Fruit fly (Drosophila melanogaster) whole organism, embryonic: ENCODE data around the gene PhKgamma.

Experiments
- Bdp1 ChIP-seq: fragments of 200-800 bp; sonication (Bioruptor generic); optimal IDR thresholded peaks from 3 replicates; lab custom pipeline; 2016; ENCODE audit warnings: missing biosample characterization, missing genetic modification characterization
- CG11247 ChIP-seq: fragments of 200-800 bp; sonication (Bioruptor generic); IDR thresholded peaks from 2 replicates; pipeline ENCODE4 v1.3.6; 2022; ENCODE audit warnings: missing biosample characterization, missing genetic modification characterization
- CG12219 ChIP-seq: fragments of 200-800 bp; sonication (Bioruptor generic); optimal IDR thresholded peaks from 3 replicates; lab custom pipeline; 2018; ENCODE audit warnings: missing biosample characterization, mild to moderate bottlenecking, missing genetic modification characterization
- CG12299 ChIP-seq: fragments of 200-800 bp; sonication (Bioruptor generic); optimal IDR thresholded peaks from 2 replicates; lab custom pipeline; 2018; ENCODE audit warnings: missing biosample characterization, mild to moderate bottlenecking, missing genetic modification characterization
- CG13775 ChIP-seq: fragments of 200-800 bp; sonication (Bioruptor generic); optimal IDR thresholded peaks from 3 replicates; lab custom pipeline; 2017; ENCODE audit warnings: missing biosample characterization, mild to moderate bottlenecking, missing genetic modification characterization
- CG17359 ChIP-seq: fragments of 200-800 bp; sonication (Bioruptor generic); optimal IDR thresholded peaks from 3 replicates; lab custom pipeline; 2018; ENCODE audit warnings: missing biosample characterization, mild to moderate bottlenecking, missing genetic modification characterization, moderate library complexity
- CG18599 ChIP-seq: fragments of 200-800 bp; sonication (Bioruptor generic); optimal IDR thresholded peaks from 3 replicates; lab custom pipeline; 2017; ENCODE audit warnings: missing biosample characterization, missing genetic modification characterization, mild to moderate bottlenecking, moderate library complexity, missing genetic modification reagents
- CG2199 ChIP-seq: fragments of 200-800 bp; sonication (Bioruptor generic); IDR thresholded peaks from 3 replicates; pipeline ENCODE4 v1.3.6; 2022; ENCODE audit warnings: missing biosample characterization, missing genetic modification characterization
- CG2712 ChIP-seq: fragments of 200-800 bp; optimal IDR thresholded peaks from 3 replicates; lab custom pipeline; 2019; ENCODE audit warnings: missing biosample characterization, mild to moderate bottlenecking, missing genetic modification characterization, moderate library complexity
- CG3065 ChIP-seq: fragments of 200-800 bp; sonication (Bioruptor generic); optimal IDR thresholded peaks from 2 replicates; lab custom pipeline; 2016; ENCODE audit warnings: missing biosample characterization, missing genetic modification characterization
- CG32532 ChIP-seq: fragments of 200-800 bp; sonication (Bioruptor generic); IDR thresholded peaks from 2 replicates; pipeline ENCODE4 v1.3.6; 2022; ENCODE audit warnings: missing biosample characterization, missing genetic modification characterization
- CG32772 ChIP-seq: fragments of 200-800 bp; sonication (Bioruptor generic); IDR thresholded peaks from 2 replicates; pipeline ENCODE4 v1.3.6; 2022; ENCODE audit warnings: missing biosample characterization, missing genetic modification characterization
- CG4328 ChIP-seq: fragments of 200-800 bp; sonication (Bioruptor generic); optimal IDR thresholded peaks from 3 replicates; lab custom pipeline; 2017; ENCODE audit warnings: missing biosample characterization, missing genetic modification reagents, missing genetic modification characterization
- CG4360 ChIP-seq: fragments of 200-800 bp; sonication (Bioruptor generic); IDR thresholded peaks from 2 replicates; pipeline ENCODE4 v1.3.6; 2022; ENCODE audit warnings: missing biosample characterization, missing genetic modification characterization
- CG4404 ChIP-seq: fragments of 200-800 bp; sonication (Bioruptor generic); IDR thresholded peaks from 2 replicates; pipeline ENCODE4 v1.3.6; 2022; ENCODE audit warnings: missing biosample characterization, missing genetic modification characterization
- CG6175 ChIP-seq: fragments of 200-800 bp; sonication (Bioruptor generic); IDR thresholded peaks from 3 replicates; pipeline ENCODE4 v1.3.6; 2022; ENCODE audit warnings: missing biosample characterization, missing genetic modification characterization
- CG6272 ChIP-seq: fragments of 200-800 bp; sonication (Bioruptor generic); IDR thresholded peaks from 2 replicates; pipeline ENCODE4 v1.3.6; 2022; ENCODE audit warnings: missing biosample characterization, missing genetic modification characterization
- CG9215 ChIP-seq: fragments of 200-800 bp; sonication (Bioruptor generic); IDR thresholded peaks from 2 replicates; pipeline ENCODE4 v1.3.6; 2022; ENCODE audit warnings: missing biosample characterization, missing genetic modification characterization
- CG9727 ChIP-seq: fragments of 200-800 bp; sonication (Bioruptor generic); optimal IDR thresholded peaks from 3 replicates; lab custom pipeline; 2017; ENCODE audit warnings: missing biosample characterization, mild to moderate bottlenecking, missing genetic modification characterization
- CHES-1-like ChIP-seq: fragments of 200-800 bp; sonication (Bioruptor generic); optimal IDR thresholded peaks from 2 replicates; lab custom pipeline; 2016; ENCODE audit warnings: missing biosample characterization, missing genetic modification characterization
- Dfd ChIP-seq, 2 experiments: fragments of >200 bp; optimal IDR thresholded peaks; 2 replicates each; lab custom pipeline; 2017; ENCODE audit warnings: missing biosample characterization in 2 of 2, missing genetic modification characterization in 2 of 2
- Dip3 ChIP-seq: fragments of 200-800 bp; sonication (Bioruptor generic); optimal IDR thresholded peaks from 3 replicates; lab custom pipeline; 2016; ENCODE audit warnings: missing biosample characterization, missing genetic modification characterization
- Drgx ChIP-seq: fragments of 200-800 bp; sonication (Bioruptor generic); IDR thresholded peaks from 2 replicates; pipeline ENCODE4 v1.3.6; 2022; ENCODE audit warnings: missing biosample characterization, missing genetic modification characterization
- Hand ChIP-seq: fragments of 200-800 bp; sonication (Bioruptor generic); optimal IDR thresholded peaks from 2 replicates; lab custom pipeline; 2017; ENCODE audit warnings: mild to moderate bottlenecking, missing biosample characterization, missing genetic modification reagents, missing genetic modification characterization
- Hr3 ChIP-seq: fragments of 200-800 bp; sonication (Bioruptor generic); optimal IDR thresholded peaks from 3 replicates; lab custom pipeline; 2016; ENCODE audit warnings: missing biosample characterization, missing genetic modification characterization
- Lpt ChIP-seq: fragments of >200 bp; optimal IDR thresholded peaks from 2 replicates; lab custom pipeline; 2018; ENCODE audit warnings: missing biosample characterization, missing genetic modification characterization
- MESR4 ChIP-seq: fragments of 200-800 bp; sonication (Bioruptor generic); optimal IDR thresholded peaks from 2 replicates; lab custom pipeline; 2018; ENCODE audit warnings: missing biosample characterization, mild to moderate bottlenecking, missing genetic modification characterization, moderate library complexity
- Mrtf ChIP-seq: fragments of 200-800 bp; sonication (Bioruptor generic); IDR thresholded peaks from 3 replicates; pipeline ENCODE4 v1.3.6; 2022; ENCODE audit warnings: missing biosample characterization, missing genetic modification characterization
- Poxn ChIP-seq: fragments of 200-800 bp; sonication (Bioruptor generic); IDR thresholded peaks from 2 replicates; pipeline ENCODE4 v1.3.6; 2022; ENCODE audit warnings: missing biosample characterization, missing genetic modification characterization
- Sox102F ChIP-seq: fragments of 200-800 bp; sonication (Bioruptor generic); optimal IDR thresholded peaks from 2 replicates; lab custom pipeline; 2018; ENCODE audit warnings: missing biosample characterization, mild to moderate bottlenecking, missing genetic modification characterization, moderate library complexity
- cas ChIP-seq: fragments of 200-800 bp; sonication (Bioruptor generic); IDR thresholded peaks from 2 replicates; pipeline ENCODE4 v1.3.6; 2022; ENCODE audit warnings: missing biosample characterization, missing genetic modification characterization
- cato ChIP-seq: fragments of 200-800 bp; sonication (Bioruptor generic); optimal IDR thresholded peaks from 2 replicates; lab custom pipeline; 2016; ENCODE audit warnings: missing biosample characterization, missing genetic modification characterization, borderline replicate concordance
- dan ChIP-seq: fragments of 200-800 bp; sonication (Bioruptor generic); IDR thresholded peaks from 2 replicates; pipeline ENCODE4 v1.3.6; 2022; ENCODE audit warnings: missing biosample characterization, missing genetic modification characterization
- dm ChIP-seq: fragments of 200-800 bp; sonication (Bioruptor generic); optimal IDR thresholded peaks from 3 replicates; lab custom pipeline; 2016; ENCODE audit warnings: missing biosample characterization, missing genetic modification characterization
- gce ChIP-seq: fragments of 200-800 bp; sonication (Bioruptor generic); IDR thresholded peaks from 3 replicates; pipeline ENCODE4 v1.3.6; 2022; ENCODE audit warnings: missing biosample characterization, missing genetic modification characterization
- gem ChIP-seq: fragments of 200-800 bp; sonication (Bioruptor generic); optimal IDR thresholded peaks from 2 replicates; lab custom pipeline; 2019; ENCODE audit warnings: missing biosample characterization, mild to moderate bottlenecking, missing genetic modification characterization, moderate library complexity
- gsb ChIP-seq: fragments of 200-800 bp; sonication (Bioruptor generic); IDR thresholded peaks from 2 replicates; pipeline ENCODE4 v1.3.6; 2022; ENCODE audit warnings: missing biosample characterization, missing genetic modification characterization
- gt ChIP-seq: fragments of 200-800 bp; sonication (Bioruptor generic); IDR thresholded peaks from 2 replicates; pipeline ENCODE4 v1.3.6; 2022; ENCODE audit warnings: missing biosample characterization, missing genetic modification characterization
- jigr1 ChIP-seq: fragments of 200-800 bp; sonication (Bioruptor generic); IDR thresholded peaks from 3 replicates; pipeline ENCODE4 v1.3.6; 2022; ENCODE audit warnings: missing biosample characterization, missing genetic modification characterization
- jing ChIP-seq: fragments of 200-800 bp; sonication (Bioruptor generic); optimal IDR thresholded peaks from 2 replicates; lab custom pipeline; 2018; ENCODE audit warnings: missing biosample characterization, mild to moderate bottlenecking, missing genetic modification characterization
- kni ChIP-seq: fragments of 200-800 bp; sonication (Bioruptor generic); optimal IDR thresholded peaks from 3 replicates; lab custom pipeline; 2017; ENCODE audit warnings: mild to moderate bottlenecking, missing biosample characterization, missing genetic modification reagents, missing genetic modification characterization
- nerfin-2 ChIP-seq: fragments of 200-800 bp; sonication (Bioruptor generic); IDR thresholded peaks from 2 replicates; pipeline ENCODE4 v1.3.6; 2022; ENCODE audit warnings: missing biosample characterization, missing genetic modification characterization; ENCODE audit not compliant: partially characterized antibody
- phol ChIP-seq: fragments of 200-800 bp; sonication (Bioruptor generic); optimal IDR thresholded peaks from 3 replicates; lab custom pipeline; 2018; ENCODE audit warnings: missing biosample characterization, mild to moderate bottlenecking, missing genetic modification characterization, moderate library complexity
- sc ChIP-seq, 3 experiments: fragments of >200 bp in 2 of 3; fragments of 200-800 bp in 1 of 3; sonication (Bioruptor generic) in 1 of 3; optimal IDR thresholded peaks; 2 replicates in 2 of 3; 3 replicates in 1 of 3; lab custom pipeline; 2017; ENCODE audit warnings: mild to moderate bottlenecking in 1 of 3, missing biosample characterization in 1 of 3, missing genetic modification characterization in 1 of 3, missing genetic modification reagents in 1 of 3
- slbo ChIP-seq: fragments of 200-800 bp; sonication (Bioruptor generic); IDR thresholded peaks from 2 replicates; pipeline ENCODE4 v1.3.6; 2022; ENCODE audit warnings: missing biosample characterization, missing genetic modification characterization
- toy ChIP-seq: fragments of 200-800 bp; sonication (Bioruptor generic); IDR thresholded peaks from 2 replicates; pipeline ENCODE4 v1.3.6; 2022; ENCODE audit warnings: missing biosample characterization, missing genetic modification characterization
- tx ChIP-seq: fragments of 200-800 bp; sonication (Bioruptor generic); optimal IDR thresholded peaks from 2 replicates; lab custom pipeline; 2016; ENCODE audit warnings: missing biosample characterization, missing genetic modification characterization
- vvl ChIP-seq: fragments of 200-800 bp; sonication (Bioruptor generic); IDR thresholded peaks from 2 replicates; pipeline ENCODE4 v1.3.6; 2022; ENCODE audit warnings: missing biosample characterization, missing genetic modification characterization
- zfh1 ChIP-seq: fragments of 200-800 bp; sonication (Bioruptor generic); IDR thresholded peaks from 3 replicates; pipeline ENCODE4 v1.3.6; 2022; ENCODE audit warnings: missing biosample characterization, missing genetic modification characterization

PhKgamma gene

DNA sequence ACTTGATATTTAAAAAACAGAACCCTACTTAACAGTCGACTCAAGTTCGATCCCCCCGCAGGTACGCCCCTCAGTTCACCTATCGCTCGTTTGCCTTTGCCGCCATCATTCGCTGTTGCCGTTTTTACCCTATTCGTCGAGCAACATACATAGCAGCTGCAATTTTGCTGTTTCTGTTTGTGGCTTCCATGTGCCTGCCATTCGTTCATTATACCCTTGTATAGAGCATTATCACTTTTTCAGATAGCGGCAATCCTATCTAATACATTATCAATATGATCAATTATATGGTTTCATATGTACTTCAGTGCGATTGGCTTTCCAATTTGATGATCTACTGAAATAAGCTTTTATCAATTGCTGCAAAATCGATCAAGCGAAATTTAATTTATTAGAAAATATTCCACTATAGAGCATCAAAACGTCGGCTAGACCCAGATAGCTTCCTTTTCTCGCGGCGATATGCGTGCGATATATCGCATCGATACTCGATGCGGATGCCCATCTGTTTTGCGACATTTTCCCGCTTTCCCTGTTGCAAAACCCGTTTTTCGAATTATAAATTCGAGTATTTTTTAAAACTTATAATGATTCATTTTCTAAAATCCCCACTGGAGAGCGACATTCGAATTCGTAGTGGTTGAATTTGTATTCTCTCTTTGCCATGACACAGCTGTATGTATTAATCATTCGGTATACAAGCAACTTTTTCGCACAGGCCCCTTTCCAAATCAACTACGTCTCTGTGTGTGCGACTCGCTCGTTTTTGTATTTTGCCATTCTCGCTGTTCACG lies 21.2 kb downstream of the PhKgamma start (continued):
- peak; percentile 87 for TF ChIP-seq Hr3 (GFP tag; lab: Kevin White, UChicago)
- peak; percentile 48; the same call in 1 of the 2 replicates for TF ChIP-seq cas (GFP tag; lab: Robert Waterston, UW)
- peak; percentile 91 for TF ChIP-seq CG9727 (GFP tag; lab: Kevin White, UChicago)
- TF ChIP-seq Poxn (GFP tag; lab: Robert Waterston, UW): no peak; the same call in 1 of the 2 replicates
- TF ChIP-seq cato (GFP tag; lab: Kevin White, UChicago): peak; percentile 74
- no peak for TF ChIP-seq kni (GFP tag; lab: Kevin White, UChicago)
- TF ChIP-seq CG4328 (GFP tag; lab: Kevin White, UChicago): peak; percentile 76
- TF ChIP-seq tx (GFP tag; lab: Kevin White, UChicago): peak; percentile 78
- TF ChIP-seq MESR4 (GFP tag; lab: Kevin White, UChicago): peak; percentile 19
- peak; percentile 63; the same call in 2 of the 3 replicates for TF ChIP-seq CG2199 (GFP tag; lab: Robert Waterston, UW)
- peak; percentile 66 for TF ChIP-seq CG12299 (tag; lab: Kevin White, UChicago)
- no peak for TF ChIP-seq Lpt (GFP tag; lab: Kevin White, UChicago)
- TF ChIP-seq vvl: peak; percentile 73; the same call in 1 of the 2 replicates
- TF ChIP-seq gem (tag; lab: Kevin White, UChicago): peak; percentile 93
- peak; percentile 81 for TF ChIP-seq CG32532
- TF ChIP-seq CG4404: peak; percentile 82
- TF ChIP-seq gsb (GFP tag; lab: Robert Waterston, UW): peak; percentile 73
- no peak for TF ChIP-seq sc (optimal IDR thresholded peaks at IDR 0.05; lab: Kevin White, UChicago)
- TF ChIP-seq sc (GFP tag; optimal IDR thresholded peaks at IDR 0.05; lab: Kevin White, UChicago): peak; percentile 85
- peak; percentile 66 for TF ChIP-seq dan (GFP tag; lab: Robert Waterston, UW)
- peak; percentile 89 for TF ChIP-seq CG18599 (GFP tag; lab: Kevin White, UChicago)
- peak; percentile 81 for TF ChIP-seq CG32772 (GFP tag; lab: Robert Waterston, UW)
- 0 out of 3 replicates have a peak, but pooled peaks have one; percentile 57 for TF ChIP-seq gce (GFP tag; lab: Robert Waterston, UW)
- peak; percentile 72; the same call in 2 of the 3 replicates for TF ChIP-seq CG6175 (GFP tag; lab: Robert Waterston, UW)
- peak; percentile 61 for TF ChIP-seq CG11247 (GFP tag; lab: Robert Waterston, UW)
- TF ChIP-seq Sox102F (GFP tag; lab: Kevin White, UChicago): peak; percentile 87
- TF ChIP-seq toy (GFP tag; lab: Robert Waterston, UW): peak; percentile 51; the same call in 1 of the 2 replicates
- peak; percentile 89 for TF ChIP-seq CG17359 (tag; lab: Kevin White, UChicago)
- peak; percentile 93 for TF ChIP-seq CG2712 (tag; lab: Kevin White, UChicago)
- TF ChIP-seq phol (tag; lab: Kevin White, UChicago): peak; percentile 93
- peak; percentile 88 for TF ChIP-seq CG9215 (GFP tag; lab: Robert Waterston, UW)
- TF ChIP-seq Mrtf: peak; percentile 81
- peak; percentile 85 for TF ChIP-seq CG13775 (GFP tag; lab: Kevin White, UChicago)
- TF ChIP-seq Drgx (GFP tag; lab: Robert Waterston, UW): peak; percentile 85
- TF ChIP-seq Dfd (GFP tag; optimal IDR thresholded peaks at IDR 0.05; lab: Kevin White, UChicago): no peak
- TF ChIP-seq dm (GFP tag; lab: Kevin White, UChicago): peak; percentile 76
- TF ChIP-seq Dip3 (GFP tag; lab: Kevin White, UChicago): peak; percentile 83
- TF ChIP-seq jing (GFP tag; lab: Kevin White, UChicago): peak; percentile 79
- peak; percentile 34; the same call in 1 of the 2 replicates for TF ChIP-seq CG4360 (GFP tag; lab: Robert Waterston, UW)
- peak; percentile 76 for TF ChIP-seq Hand (GFP tag; lab: Kevin White, UChicago)
- TF ChIP-seq slbo (GFP tag; lab: Robert Waterston, UW): peak; percentile 80
- TF ChIP-seq CG3065 (GFP tag; lab: Kevin White, UChicago): peak; percentile 40
- peak; percentile 67 for TF ChIP-seq zfh1
- TF ChIP-seq CG12219 (GFP tag; lab: Kevin White, UChicago): peak; percentile 86
- no peak for TF ChIP-seq gt (GFP tag; lab: Robert Waterston, UW)
- TF ChIP-seq CHES-1-like (GFP tag; lab: Kevin White, UChicago): peak; percentile 88
- peak; percentile 72; the same call in 2 of the 3 replicates for TF ChIP-seq jigr1 (GFP tag; lab: Robert Waterston, UW)
- peak; percentile 11; the same call in 1 of the 2 replicates for TF ChIP-seq nerfin-2 (GFP tag; lab: Robert Waterston, UW)
- peak; percentile 71 for TF ChIP-seq CG6272 (GFP tag; lab: Robert Waterston, UW)
- TF ChIP-seq Bdp1 (GFP tag; lab: Kevin White, UChicago): peak; percentile 77
